Fruit fly (Drosophila melanogaster): ENCODE results near the gene Pgant7.
A peak's percentile ranks its signal among the peaks of the same experiment; 100 is the strongest.

Pgant7 gene

dm6 chrX:18504948-18505597 lies 5.3 kb upstream of the Pgant7 start, which contains the start of gene Wnt5:
TSS of gene Wnt5 (minus strand) at chrX:18505405.
- TF ChIP-seq Myc (optimal IDR thresholded peaks at IDR 0.05) (no peak), brk (GFP tag; optimal IDR thresholded peaks at IDR 0.05) (no peak), Hnf4 (GFP tag; optimal IDR thresholded peaks at IDR 0.05) (no peak), usp (GFP tag; optimal IDR thresholded peaks at IDR 0.05) (no peak), N (GFP tag; optimal IDR thresholded peaks at IDR 0.05) (no peak), foxo (GFP tag; optimal IDR thresholded peaks at IDR 0.05) (no peak), pan (optimal IDR thresholded peaks at IDR 0.05) (no peak), br (GFP tag; optimal IDR thresholded peaks at IDR 0.05) (no peak), dmrt93B (GFP tag; optimal IDR thresholded peaks at IDR 0.05) (no peak), Mio (GFP tag; optimal IDR thresholded peaks at IDR 0.05) (no peak), jim (GFP tag; optimal IDR thresholded peaks at IDR 0.05) (no peak), ey (GFP tag; optimal IDR thresholded peaks at IDR 0.05) (no peak), h (GFP tag; optimal IDR thresholded peaks at IDR 0.05) (peak; percentile 8), rgr (GFP tag; optimal IDR thresholded peaks at IDR 0.05) (no peak), dl (GFP tag; optimal IDR thresholded peaks at IDR 0.05; ENCODE audit: insufficient read depth in 1 of 2, partially characterized antibody in 2 of 2) (peak in 1 of 2 experiments; percentile 1), Dfd (GFP tag; optimal IDR thresholded peaks at IDR 0.05) (no peak), woc (GFP tag; optimal IDR thresholded peaks at IDR 0.05) (peak; percentile 13), CG9705 (GFP tag; optimal IDR thresholded peaks at IDR 0.05) (no peak), Sp1 (GFP tag; optimal IDR thresholded peaks at IDR 0.05) (peak; percentile 5), Rel (GFP tag; optimal IDR thresholded peaks at IDR 0.05) (no peak), Rel (tag; optimal IDR thresholded peaks at IDR 0.05) (no peak)

- TF ChIP-seq HLH106 (tag; optimal IDR thresholded peaks at IDR 0.05) (peak; percentile 44), dmrt93B (GFP tag; optimal IDR thresholded peaks at IDR 0.05) (no peak), rgr (GFP tag; optimal IDR thresholded peaks at IDR 0.05) (peak; percentile 56), fru (GFP tag; optimal IDR thresholded peaks at IDR 0.05) (peak; percentile 69), N (GFP tag; optimal IDR thresholded peaks at IDR 0.05) (no peak), CG32264 (GFP tag; optimal IDR thresholded peaks at IDR 0.05) (no peak), Sp1 (GFP tag; optimal IDR thresholded peaks at IDR 0.05) (peak; percentile 12), h (GFP tag; optimal IDR thresholded peaks at IDR 0.05) (peak; percentile 76), jim (GFP tag; optimal IDR thresholded peaks at IDR 0.05) (no peak), ey (GFP tag; optimal IDR thresholded peaks at IDR 0.05) (peak; percentile 57), foxo (GFP tag; optimal IDR thresholded peaks at IDR 0.05) (peak in 1 of 2 experiments; percentile 76), psq (GFP tag; optimal IDR thresholded peaks at IDR 0.05) (no peak), CrebA (GFP tag; optimal IDR thresholded peaks at IDR 0.05; ENCODE audit: borderline replicate concordance) (no peak)
Observed at dm6 chrX:18494165-18494740, 5.5 kb downstream of the Pgant7 start, which contains the start of gene CG15043. TSS of gene CG15043 (minus strand) at chrX:18494168.

- TF ChIP-seq Rel (GFP tag; optimal IDR thresholded peaks at IDR 0.05) (no peak), Rel (tag; optimal IDR thresholded peaks at IDR 0.05) (peak; percentile 8), Vsx2 (GFP tag; optimal IDR thresholded peaks at IDR 0.05; ENCODE audit: partially characterized antibody) (peak; percentile 63), tai (GFP tag; optimal IDR thresholded peaks at IDR 0.05) (no peak)
Observed at dm6 chrX:18491941-18492340, 7.8 kb downstream of the Pgant7 start, which contains the start of gene CG15044. TSS of gene CG15044 (minus strand) at chrX:18492006.

dm6 chrX:18489509-18489908 lies 10.3 kb downstream of the Pgant7 start, which contains the start of gene CG15046:
TSS of gene CG15046 (minus strand) at chrX:18489620.
- TF ChIP-seq Myc (optimal IDR thresholded peaks at IDR 0.05) (no peak), Hnf4 (GFP tag; optimal IDR thresholded peaks at IDR 0.05) (no peak), dmrt93B (GFP tag; optimal IDR thresholded peaks at IDR 0.05) (no peak), Dif (GFP tag; optimal IDR thresholded peaks at IDR 0.05; ENCODE audit: partially characterized antibody) (peak; percentile 61), sage (GFP tag; optimal IDR thresholded peaks at IDR 0.05) (no peak), sv (GFP tag; optimal IDR thresholded peaks at IDR 0.05) (no peak), rgr (GFP tag; optimal IDR thresholded peaks at IDR 0.05) (no peak), woc (GFP tag; optimal IDR thresholded peaks at IDR 0.05) (no peak), Hr83 (GFP tag; optimal IDR thresholded peaks at IDR 0.05; ENCODE audit: poor library complexity, severe bottlenecking) (no peak), h (GFP tag; optimal IDR thresholded peaks at IDR 0.05) (no peak), CG32264 (GFP tag; optimal IDR thresholded peaks at IDR 0.05) (no peak), fru (GFP tag; optimal IDR thresholded peaks at IDR 0.05) (no peak), dsf (GFP tag; optimal IDR thresholded peaks at IDR 0.05; ENCODE audit: borderline replicate concordance) (no peak), foxo (GFP tag; optimal IDR thresholded peaks at IDR 0.05) (no peak), Sp1 (GFP tag; optimal IDR thresholded peaks at IDR 0.05) (no peak), Rel (GFP tag; optimal IDR thresholded peaks at IDR 0.05) (no peak), Rel (tag; optimal IDR thresholded peaks at IDR 0.05) (peak; percentile 38), lola (GFP tag; optimal IDR thresholded peaks at IDR 0.05) (no peak), Jra (GFP tag; optimal IDR thresholded peaks at IDR 0.05) (no peak), dl (GFP tag; optimal IDR thresholded peaks at IDR 0.05; ENCODE audit: insufficient read depth in 1 of 2, partially characterized antibody in 2 of 2) (peak; percentile 72 to 73), Mio (GFP tag; optimal IDR thresholded peaks at IDR 0.05) (no peak), HLH106 (tag; optimal IDR thresholded peaks at IDR 0.05) (no peak), jim (GFP tag; optimal IDR thresholded peaks at IDR 0.05) (no peak), tai (GFP tag; optimal IDR thresholded peaks at IDR 0.05) (no peak), Hr78 (GFP tag; optimal IDR thresholded peaks at IDR 0.05) (no peak), Dfd (GFP tag; optimal IDR thresholded peaks at IDR 0.05) (no peak), pan (optimal IDR thresholded peaks at IDR 0.05) (no peak), OdsH (GFP tag; optimal IDR thresholded peaks at IDR 0.05) (no peak), brk (GFP tag; optimal IDR thresholded peaks at IDR 0.05) (no peak), ey (GFP tag; optimal IDR thresholded peaks at IDR 0.05) (no peak), Abd-B (GFP tag; optimal IDR thresholded peaks at IDR 0.05) (no peak), CG9705 (GFP tag; optimal IDR thresholded peaks at IDR 0.05) (no peak), psq (GFP tag; optimal IDR thresholded peaks at IDR 0.05) (no peak), CrebA (GFP tag; optimal IDR thresholded peaks at IDR 0.05; ENCODE audit: borderline replicate concordance) (no peak)

Measured in whole organism, wandering third instar larva.